Worm (Caenorhabditis elegans) whole organism, late embryonic: ENCODE measurements around the gene vha-6.

ENCODE experiments used
- ceh-6 ChIP-seq: fragments of 200-800 bp; sonication (Bioruptor generic); optimal IDR thresholded peaks from 2 replicates; lab custom pipeline; 2018; ENCODE audit warnings: mild to moderate bottlenecking, missing genetic modification characterization, missing compliant biosample characterization
- ceh-9 ChIP-seq: sonication (generic microtip); optimal IDR thresholded peaks from 2 replicates; lab custom pipeline; 2016; ENCODE audit warnings: mild to moderate bottlenecking, missing genetic modification characterization, inconsistent platforms, missing compliant biosample characterization
- dmd-4 ChIP-seq: sonication (generic microtip); optimal IDR thresholded peaks from 2 replicates; lab custom pipeline; 2016; ENCODE audit warnings: borderline replicate concordance, missing genetic modification characterization, missing compliant biosample characterization
- dve-1 ChIP-seq: sonication (generic microtip); optimal IDR thresholded peaks from 2 replicates; lab custom pipeline; 2017; ENCODE audit warnings: antibody characterized with exemption, mild to moderate bottlenecking, missing genetic modification characterization, missing compliant biosample characterization
- elt-2 ChIP-seq: sonication (generic microtip); optimal IDR thresholded peaks from 2 replicates; lab custom pipeline; 2016; ENCODE audit warnings: missing genetic modification reagents, missing genetic modification characterization, missing compliant biosample characterization
- fkh-10 ChIP-seq: fragments of 150-350 bp; optimal IDR thresholded peaks from 2 replicates; lab custom pipeline; 2014; ENCODE audit warnings: missing biosample characterization, missing genetic modification reagents, missing genetic modification characterization
- hlh-8 ChIP-seq: sonication (generic microtip); optimal IDR thresholded peaks from 2 replicates; lab custom pipeline; 2016; ENCODE audit warnings: missing genotype, missing genetic modification characterization, missing compliant biosample characterization
- madf-2 ChIP-seq: sonication (generic microtip); optimal IDR thresholded peaks from 2 replicates; lab custom pipeline; 2017; ENCODE audit warnings: missing genetic modification characterization, missing compliant biosample characterization
- pha-4 ChIP-seq: fragments of 150-350 bp; optimal IDR thresholded peaks from 2 replicates; lab custom pipeline; 2018; ENCODE audit warnings: missing biosample characterization, missing genetic modification reagents, missing genetic modification characterization
- tbx-2 ChIP-seq: sonication (generic microtip); optimal IDR thresholded peaks from 2 replicates; lab custom pipeline; 2016; ENCODE audit warnings: missing genetic modification characterization, missing compliant biosample characterization
- zip-5 ChIP-seq: sonication (generic microtip); optimal IDR thresholded peaks from 2 replicates; lab custom pipeline; 2016; ENCODE audit warnings: missing genetic modification characterization, missing compliant biosample characterization

ce11 chrII:11440265-11440664 lies 2.0 kb upstream of the vha-6 start, which contains the start of gene VW02B12L.2:
- TF ChIP-seq pha-4 (tag; lab: Kevin White, UChicago) (no peak), fkh-10 (GFP tag; lab: Kevin White, UChicago) (no peak), elt-2 (tag; lab: Kevin White, UChicago) (no peak), zip-5 (tag; lab: Kevin White, UChicago) (no peak), tbx-2 (tag; lab: Kevin White, UChicago) (no peak), madf-2 (tag; lab: Kevin White, UChicago) (no peak), ceh-9 (tag; lab: Kevin White, UChicago) (no peak), ceh-6 (no peak), dve-1 (no peak), hlh-8 (tag; lab: Kevin White, UChicago) (no peak), dmd-4 (tag; lab: Kevin White, UChicago) (no peak)
